Fruit fly (Drosophila melanogaster) whole organism, embryonic: ENCODE data around the gene CG9444.

ENCODE experiments used
- B-H2 ChIP-seq: fragments of 200-800 bp; sonication (Bioruptor generic); optimal IDR thresholded peaks from 2 replicates; lab custom pipeline; 2018; ENCODE audit warnings: missing biosample characterization, mild to moderate bottlenecking, missing genetic modification characterization
- Bteb2 ChIP-seq: fragments of 200-800 bp; sonication (Bioruptor generic); optimal IDR thresholded peaks from 2 replicates; lab custom pipeline; 2016; ENCODE audit warnings: missing biosample characterization, missing genetic modification characterization
- CG10147 ChIP-seq: fragments of 200-800 bp; sonication (Bioruptor generic); optimal IDR thresholded peaks from 2 replicates; lab custom pipeline; 2019; ENCODE audit warnings: missing biosample characterization, mild to moderate bottlenecking, missing genetic modification characterization, moderate library complexity
- CG10209 ChIP-seq: fragments of 200-800 bp; sonication (Bioruptor generic); optimal IDR thresholded peaks from 3 replicates; lab custom pipeline; 2017; ENCODE audit warnings: missing biosample characterization, mild to moderate bottlenecking, missing genetic modification characterization, missing genetic modification reagents
- CG11560 ChIP-seq: fragments of 200-800 bp; sonication (Bioruptor generic); IDR thresholded peaks from 3 replicates; pipeline ENCODE4 v1.3.6; 2022; ENCODE audit warnings: missing biosample characterization, missing genetic modification characterization
- CG11695 ChIP-seq: fragments of 200-800 bp; sonication (Bioruptor generic); IDR thresholded peaks from 3 replicates; pipeline ENCODE4 v1.3.6; 2022; ENCODE audit warnings: missing biosample characterization, missing genetic modification characterization
- CG12219 ChIP-seq: fragments of 200-800 bp; sonication (Bioruptor generic); optimal IDR thresholded peaks from 3 replicates; lab custom pipeline; 2018; ENCODE audit warnings: missing biosample characterization, mild to moderate bottlenecking, missing genetic modification characterization
- CG13775 ChIP-seq: fragments of 200-800 bp; sonication (Bioruptor generic); optimal IDR thresholded peaks from 3 replicates; lab custom pipeline; 2017; ENCODE audit warnings: missing biosample characterization, mild to moderate bottlenecking, missing genetic modification characterization
- CG14014 ChIP-seq: fragments of 200-800 bp; sonication (Bioruptor generic); IDR thresholded peaks from 2 replicates; pipeline ENCODE4 v1.3.6; 2022; ENCODE audit warnings: missing biosample characterization, missing genetic modification characterization
- CG14050 ChIP-seq: fragments of 200-800 bp; sonication (Bioruptor generic); IDR thresholded peaks from 3 replicates; pipeline ENCODE4 v1.3.6; 2022; ENCODE audit warnings: missing biosample characterization, missing genetic modification characterization
- CG14860 ChIP-seq: fragments of 200-800 bp; sonication (Bioruptor generic); IDR thresholded peaks from 3 replicates; pipeline ENCODE4 v1.3.6; 2022; ENCODE audit warnings: missing biosample characterization, missing genetic modification characterization; ENCODE audit not compliant: partially characterized antibody
- CG16813 ChIP-seq: fragments of 200-800 bp; sonication (Bioruptor generic); IDR thresholded peaks from 3 replicates; pipeline ENCODE4 v1.3.6; 2022; ENCODE audit warnings: missing biosample characterization, missing genetic modification characterization; ENCODE audit not compliant: partially characterized antibody
- CG18262 ChIP-seq: fragments of 200-800 bp; optimal IDR thresholded peaks from 3 replicates; lab custom pipeline; 2019; ENCODE audit warnings: missing biosample characterization, mild to moderate bottlenecking, missing genetic modification characterization, moderate library complexity
- CG2202 ChIP-seq: fragments of 200-800 bp; sonication (Bioruptor generic); optimal IDR thresholded peaks from 2 replicates; lab custom pipeline; 2018; ENCODE audit warnings: missing biosample characterization, mild to moderate bottlenecking, missing genetic modification characterization
- CG34376 ChIP-seq: fragments of 200-800 bp; sonication (Bioruptor generic); optimal IDR thresholded peaks from 2 replicates; lab custom pipeline; 2018; ENCODE audit warnings: missing biosample characterization, mild to moderate bottlenecking, missing genetic modification characterization
- CG43689 ChIP-seq: fragments of 200-800 bp; sonication (Bioruptor generic); IDR thresholded peaks from 2 replicates; pipeline ENCODE4 v1.3.6; 2022; ENCODE audit warnings: missing biosample characterization, missing genetic modification characterization
- CG6254 ChIP-seq: fragments of 200-800 bp; sonication (Bioruptor generic); optimal IDR thresholded peaks from 3 replicates; lab custom pipeline; 2017; ENCODE audit warnings: mild to moderate bottlenecking, missing biosample characterization, missing genetic modification reagents, missing genetic modification characterization
- CG6689 ChIP-seq: fragments of 200-800 bp; sonication (Bioruptor generic); IDR thresholded peaks from 2 replicates; pipeline ENCODE4 v1.3.6; 2022; ENCODE audit warnings: missing biosample characterization, missing genetic modification characterization
- CG8089 ChIP-seq: fragments of 200-800 bp; sonication (Bioruptor generic); optimal IDR thresholded peaks from 3 replicates; lab custom pipeline; 2016; ENCODE audit warnings: missing biosample characterization, missing genetic modification characterization
- CG8281 ChIP-seq: fragments of 200-800 bp; sonication (Bioruptor generic); optimal IDR thresholded peaks from 2 replicates; lab custom pipeline; 2018; ENCODE audit warnings: missing biosample characterization, mild to moderate bottlenecking, missing genetic modification characterization, moderate library complexity
- CG8388 ChIP-seq: fragments of 200-800 bp; sonication (Bioruptor generic); optimal IDR thresholded peaks from 2 replicates; lab custom pipeline; 2019; ENCODE audit warnings: missing biosample characterization, mild to moderate bottlenecking, missing genetic modification characterization, moderate library complexity
- CG9437 ChIP-seq: fragments of 200-800 bp; sonication (Bioruptor generic); optimal IDR thresholded peaks from 2 replicates; lab custom pipeline; 2018; ENCODE audit warnings: missing biosample characterization, mild to moderate bottlenecking, missing genetic modification characterization
- D19A ChIP-seq: fragments of 200-800 bp; optimal IDR thresholded peaks from 3 replicates; lab custom pipeline; 2019; ENCODE audit warnings: missing biosample characterization, mild to moderate bottlenecking, missing genetic modification characterization, moderate library complexity
- Dek ChIP-seq: fragments of 200-800 bp; sonication (Bioruptor generic); optimal IDR thresholded peaks from 3 replicates; lab custom pipeline; 2019; ENCODE audit warnings: missing biosample characterization, mild to moderate bottlenecking, missing genetic modification characterization, moderate library complexity
- E2f2 ChIP-seq: fragments of 200-800 bp; sonication (Bioruptor generic); IDR thresholded peaks from 2 replicates; pipeline ENCODE4 v1.3.6; 2022; ENCODE audit warnings: missing biosample characterization, missing genetic modification characterization
- HmgZ ChIP-seq: fragments of 200-800 bp; sonication (Bioruptor generic); optimal IDR thresholded peaks from 2 replicates; lab custom pipeline; 2018; ENCODE audit warnings: missing biosample characterization, mild to moderate bottlenecking, missing genetic modification characterization
- Jarid2 ChIP-seq: fragments of 200-800 bp; sonication (Bioruptor generic); optimal IDR thresholded peaks from 3 replicates; lab custom pipeline; 2017; ENCODE audit warnings: mild to moderate bottlenecking, missing biosample characterization, missing genetic modification reagents, missing genetic modification characterization
- MTF-1 ChIP-seq: fragments of 200-800 bp; sonication (Bioruptor generic); optimal IDR thresholded peaks from 2 replicates; lab custom pipeline; 2018; ENCODE audit warnings: missing biosample characterization, mild to moderate bottlenecking, missing genetic modification characterization, borderline replicate concordance
- Pdp1 ChIP-seq, 2 experiments: fragments of 200-800 bp; sonication (Bioruptor generic); optimal IDR thresholded peaks; 3 replicates each; lab custom pipeline; 2016; ENCODE audit warnings: missing biosample characterization in 2 of 2, missing genetic modification characterization in 2 of 2, mild to moderate bottlenecking in 1 of 2, moderate library complexity in 1 of 2
- Vsx1 ChIP-seq: fragments of 200-800 bp; sonication (Bioruptor generic); optimal IDR thresholded peaks from 2 replicates; lab custom pipeline; 2017; ENCODE audit warnings: missing biosample characterization, mild to moderate bottlenecking, missing genetic modification characterization, missing genetic modification reagents
- bsh ChIP-seq, 2 experiments: fragments of 200-800 bp; sonication (Bioruptor generic); optimal IDR thresholded peaks; 2 replicates each; lab custom pipeline; 2017 to 2018; ENCODE audit warnings: mild to moderate bottlenecking in 2 of 2, missing biosample characterization in 2 of 2, missing genetic modification characterization in 2 of 2, moderate library complexity in 1 of 2
- dmrt99B ChIP-seq: fragments of 200-800 bp; sonication (Bioruptor generic); optimal IDR thresholded peaks from 2 replicates; lab custom pipeline; 2018; ENCODE audit warnings: missing biosample characterization, mild to moderate bottlenecking, missing genetic modification characterization, moderate library complexity
- dysf ChIP-seq: fragments of 200-800 bp; sonication (Bioruptor generic); IDR thresholded peaks from 3 replicates; pipeline ENCODE4 v1.3.6; 2022; ENCODE audit warnings: missing biosample characterization, missing genetic modification characterization
- fd64A ChIP-seq: fragments of 200-800 bp; sonication (Bioruptor generic); optimal IDR thresholded peaks from 3 replicates; lab custom pipeline; 2018; ENCODE audit warnings: missing biosample characterization, mild to moderate bottlenecking, missing genetic modification characterization
- grau ChIP-seq: fragments of 200-800 bp; optimal IDR thresholded peaks from 3 replicates; lab custom pipeline; 2019; ENCODE audit warnings: missing biosample characterization, mild to moderate bottlenecking, missing genetic modification characterization, moderate library complexity
- ind ChIP-seq: fragments of 200-800 bp; sonication (Bioruptor generic); optimal IDR thresholded peaks from 3 replicates; lab custom pipeline; 2016; ENCODE audit warnings: missing biosample characterization, missing genetic modification characterization
- lab ChIP-seq: fragments of 200-800 bp; sonication (Bioruptor generic); optimal IDR thresholded peaks from 3 replicates; lab custom pipeline; 2017; ENCODE audit warnings: missing biosample characterization, missing genetic modification characterization, mild to moderate bottlenecking, moderate library complexity, missing genetic modification reagents
- mam ChIP-seq: fragments of 200-800 bp; sonication (Bioruptor generic); optimal IDR thresholded peaks from 3 replicates; lab custom pipeline; 2016; ENCODE audit warnings: missing biosample characterization, missing genetic modification characterization
- nau ChIP-seq: fragments of 200-800 bp; sonication (Bioruptor generic); optimal IDR thresholded peaks from 3 replicates; lab custom pipeline; 2017; ENCODE audit warnings: missing biosample characterization, mild to moderate bottlenecking, missing genetic modification characterization, missing genetic modification reagents
- pan ChIP-seq, 4 experiments: fragments of >200 bp in 3 of 4; fragments of 200-800 bp in 1 of 4; sonication (Bioruptor generic) in 1 of 4; optimal IDR thresholded peaks in 3 of 4; IDR thresholded peaks in 1 of 4; 2 replicates each; pipeline versions ENCODE4 v1.3.6 to Lab custom; 2017 to 2022; ENCODE audit warnings: missing biosample characterization in 2 of 4, missing genetic modification characterization in 2 of 4, mixed read lengths in 1 of 4
- psq ChIP-seq: fragments of 200-800 bp; sonication (Bioruptor generic); optimal IDR thresholded peaks from 2 replicates; lab custom pipeline; 2017; ENCODE audit warnings: missing biosample characterization, missing genetic modification characterization
- pzg ChIP-seq: fragments of 200-800 bp; sonication (Bioruptor generic); optimal IDR thresholded peaks from 3 replicates; lab custom pipeline; 2018; ENCODE audit warnings: missing biosample characterization, mild to moderate bottlenecking, missing genetic modification characterization, moderate library complexity
- slou ChIP-seq: fragments of 200-800 bp; sonication (Bioruptor generic); optimal IDR thresholded peaks from 3 replicates; lab custom pipeline; 2016; ENCODE audit warnings: missing biosample characterization, missing genetic modification characterization
- so ChIP-seq: fragments of 200-800 bp; sonication (Bioruptor generic); IDR thresholded peaks from 3 replicates; pipeline ENCODE4 v1.3.6; 2022; ENCODE audit warnings: missing biosample characterization, missing genetic modification characterization
- tin ChIP-seq: fragments of 200-800 bp; sonication (Bioruptor generic); optimal IDR thresholded peaks from 3 replicates; lab custom pipeline; 2016; ENCODE audit warnings: missing biosample characterization, missing genetic modification characterization
- vnd ChIP-seq: fragments of 200-800 bp; sonication (Bioruptor generic); IDR thresholded peaks from 3 replicates; pipeline ENCODE4 v1.3.6; 2022; ENCODE audit warnings: missing biosample characterization, missing genetic modification characterization; ENCODE audit not compliant: partially characterized antibody

CG9444 gene

dm6 chr3R:9679746-9680145 lies 4.3 kb downstream of the CG9444 start, which contains the start of gene nmdyn-D7 (continued):
- TF ChIP-seq lab (GFP tag; lab: Kevin White, UChicago) (no peak), grau (tag; lab: Kevin White, UChicago) (peak; percentile 87)
- TF ChIP-seq, all 482 proteins: peak for 37

- TF ChIP-seq CG13775 (no peak), dysf (GFP tag; lab: Robert Waterston, UW) (no peak), CG9437 (GFP tag; lab: Kevin White, UChicago) (peak; percentile 58), Jarid2 (GFP tag; lab: Kevin White, UChicago) (no peak), psq (GFP tag; lab: Kevin White, UChicago) (no peak), vnd (GFP tag; lab: Robert Waterston, UW) (no peak), CG34376 (GFP tag; lab: Kevin White, UChicago) (no peak), lab (GFP tag; lab: Kevin White, UChicago) (no peak), bsh (GFP tag; optimal IDR thresholded peaks at IDR 0.05; lab: Kevin White, UChicago) (no peak), slou (GFP tag; lab: Kevin White, UChicago) (no peak), nau (GFP tag; lab: Kevin White, UChicago) (no peak), mam (GFP tag; lab: Kevin White, UChicago) (no peak), so (GFP tag; lab: Robert Waterston, UW) (no peak), CG16813 (GFP tag; lab: Robert Waterston, UW) (peak; percentile 62), dmrt99B (no peak), CG12219 (GFP tag; lab: Kevin White, UChicago) (no peak), CG43689 (GFP tag; lab: Robert Waterston, UW) (no peak), CG8388 (GFP tag; lab: Kevin White, UChicago) (no peak), CG8089 (GFP tag; lab: Kevin White, UChicago) (no peak), pan (optimal IDR thresholded peaks at IDR 0.05; lab: Kevin White, UChicago) (no peak), pan (GFP tag; optimal IDR thresholded peaks at IDR 0.05 in 1 of 2, IDR thresholded peaks at IDR 0.05 in 1 of 2) (no peak), CG14860 (GFP tag; lab: Robert Waterston, UW) (no peak; the same call in 2 of the 3 replicates), CG6689 (no peak), tin (GFP tag; lab: Kevin White, UChicago) (no peak), CG10147 (GFP tag; lab: Kevin White, UChicago) (no peak), E2f2 (GFP tag; lab: Robert Waterston, UW) (peak; percentile 50; the same call in 1 of the 2 replicates), CG14014 (GFP tag; lab: Robert Waterston, UW) (no peak), CG11695 (no peak), CG18262 (tag; lab: Kevin White, UChicago) (no peak), Bteb2 (no peak), Dek (peak; percentile 32), Vsx1 (GFP tag; lab: Kevin White, UChicago) (no peak), ind (GFP tag; lab: Kevin White, UChicago) (no peak), B-H2 (GFP tag; lab: Kevin White, UChicago) (no peak), CG6254 (GFP tag; lab: Kevin White, UChicago) (no peak), fd64A (no peak), HmgZ (peak; percentile 86), CG2202 (tag; lab: Kevin White, UChicago) (no peak), CG11560 (tag; lab: Robert Waterston, UW) (no peak), D19A (tag; lab: Kevin White, UChicago) (no peak), MTF-1 (GFP tag; lab: Kevin White, UChicago) (no peak), CG14050 (GFP tag; lab: Robert Waterston, UW) (no peak), pzg (peak; percentile 97), Pdp1 (GFP tag; optimal IDR thresholded peaks at IDR 0.05; lab: Kevin White, UChicago) (peak in 1 of 2 experiments; percentile 86), CG8281 (no peak), CG10209 (no peak)
Measured at dm6 chr3R:9677734-9678341, 6.2 kb downstream of the CG9444 start, which contains the start of gene p23. p23 (plus strand) TSS chr3R:9677927.
